Worm (Caenorhabditis elegans) whole organism, L4 larva: ENCODE results near the gene C28C12.12.

Experiments
- R02D3.7 ChIP-seq: fragments of 150-350 bp; sonication (generic microtip); optimal IDR thresholded peaks from 3 replicates; lab custom pipeline; 2014; ENCODE audit warnings: missing biosample characterization, missing genetic modification characterization
- aly-2 ChIP-seq: sonication (generic microtip); optimal IDR thresholded peaks from 2 replicates; lab custom pipeline; 2018; ENCODE audit warnings: missing biosample characterization, missing genetic modification characterization
- ceh-44 ChIP-seq: fragments of 200-800 bp; sonication (Bioruptor generic); IDR thresholded peaks from 2 replicates; pipeline ENCODE4 v1.3.6; 2022; ENCODE audit warnings: missing genetic modification reagents, missing genetic modification characterization, missing compliant biosample characterization
- egl-27 ChIP-seq: sonication (generic microtip); optimal IDR thresholded peaks from 3 replicates; lab custom pipeline; 2017; ENCODE audit warnings: missing biosample characterization, missing genetic modification reagents, missing genetic modification characterization
- lin-15B ChIP-seq: fragments of 150-350 bp; sonication (generic microtip); optimal IDR thresholded peaks from 3 replicates; lab custom pipeline; 2014; ENCODE audit warnings: missing biosample characterization, missing genetic modification characterization
- nhr-77 ChIP-seq: fragments of 150-350 bp; optimal IDR thresholded peaks from 2 replicates; lab custom pipeline; 2014; ENCODE audit warnings: missing biosample characterization, missing genetic modification characterization
- sdz-12 ChIP-seq: fragments of 200-800 bp; sonication (Bioruptor generic); optimal IDR thresholded peaks from 2 replicates; lab custom pipeline; 2018; ENCODE audit warnings: mild to moderate bottlenecking, missing genetic modification characterization, missing compliant biosample characterization
- unc-39 ChIP-seq: sonication (generic microtip); optimal IDR thresholded peaks from 2 replicates; lab custom pipeline; 2017; ENCODE audit warnings: missing biosample characterization, missing genetic modification characterization

DNA sequence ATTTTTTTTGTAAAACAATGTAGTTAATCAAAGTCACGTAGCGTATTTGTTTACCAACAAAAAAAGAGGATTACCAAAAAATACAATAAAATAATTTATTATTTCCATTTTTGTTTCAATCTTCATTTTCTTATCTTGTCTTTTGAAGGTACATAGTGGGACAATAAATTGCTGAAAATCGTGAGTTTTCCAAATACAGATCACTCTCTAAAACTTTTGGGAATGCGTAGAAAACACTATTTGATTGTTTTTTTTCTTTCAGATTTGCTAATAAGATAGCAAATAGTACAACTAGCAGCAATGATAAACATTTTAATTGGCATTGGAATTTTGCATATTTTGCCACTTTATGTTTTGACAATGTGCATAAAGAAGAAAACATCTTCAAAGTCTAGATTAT is 5.2 kb upstream of the C28C12.12 start, which contains the start of gene C28C12.1:
- TF ChIP-seq unc-39 (tag; lab: Kevin White, UChicago) (no peak), aly-2 (no peak), ceh-44 (GFP tag; lab: Robert Waterston, UW) (no peak), egl-27 (tag; lab: Kevin White, UChicago) (no peak), sdz-12 (GFP tag; lab: Kevin White, UChicago) (no peak), nhr-77 (no peak), R02D3.7 (no peak), lin-15B (tag; lab: Kevin White, UChicago) (no peak)
